Fruit fly (Drosophila melanogaster) whole organism, embryonic: ENCODE measurements around the gene Prosbeta2.
A peak's percentile ranks its signal among the peaks of the same experiment; 100 is the strongest.

Source experiments
- CG10267 ChIP-seq: fragments of 200-800 bp; sonication (Bioruptor generic); optimal IDR thresholded peaks from 2 replicates; lab custom pipeline; 2018; ENCODE audit warnings: missing biosample characterization, mild to moderate bottlenecking, missing genetic modification characterization, moderate library complexity
- CG10321 ChIP-seq: fragments of 200-800 bp; sonication (Bioruptor generic); IDR thresholded peaks from 2 replicates; pipeline ENCODE4 v1.3.6; 2022; ENCODE audit warnings: missing biosample characterization, missing genetic modification characterization
- CG12155 ChIP-seq: fragments of 200-800 bp; sonication (Bioruptor generic); optimal IDR thresholded peaks from 3 replicates; lab custom pipeline; 2016; ENCODE audit warnings: missing biosample characterization, missing genetic modification characterization
- CG12299 ChIP-seq: fragments of 200-800 bp; sonication (Bioruptor generic); optimal IDR thresholded peaks from 2 replicates; lab custom pipeline; 2018; ENCODE audit warnings: missing biosample characterization, mild to moderate bottlenecking, missing genetic modification characterization
- CG14965 ChIP-seq: fragments of 200-800 bp; sonication (Bioruptor generic); optimal IDR thresholded peaks from 2 replicates; lab custom pipeline; 2016; ENCODE audit warnings: missing biosample characterization, missing genetic modification characterization, borderline replicate concordance
- CG15514 ChIP-seq: fragments of 200-800 bp; sonication (Bioruptor generic); optimal IDR thresholded peaks from 3 replicates; lab custom pipeline; 2017; ENCODE audit warnings: missing biosample characterization, missing genetic modification characterization, mild to moderate bottlenecking, moderate library complexity, missing genetic modification reagents
- CG17328 ChIP-seq: fragments of 200-800 bp; sonication (Bioruptor generic); IDR thresholded peaks from 2 replicates; pipeline ENCODE4 v1.3.6; 2022; ENCODE audit warnings: missing biosample characterization, missing genetic modification characterization
- CG17361 ChIP-seq: fragments of 200-800 bp; sonication (Bioruptor generic); IDR thresholded peaks from 3 replicates; pipeline ENCODE4 v1.3.6; 2022; ENCODE audit warnings: missing biosample characterization, missing genetic modification characterization
- CG18011 ChIP-seq: fragments of 200-800 bp; sonication (Bioruptor generic); optimal IDR thresholded peaks from 2 replicates; lab custom pipeline; 2017; ENCODE audit warnings: missing biosample characterization, missing genetic modification characterization, mild to moderate bottlenecking, moderate library complexity, missing genotype
- CG18476 ChIP-seq: fragments of 200-800 bp; sonication (Bioruptor generic); optimal IDR thresholded peaks from 2 replicates; lab custom pipeline; 2016; ENCODE audit warnings: missing biosample characterization, mild to moderate bottlenecking, missing genetic modification characterization
- CG2889 ChIP-seq: fragments of 200-800 bp; sonication (Bioruptor generic); IDR thresholded peaks from 3 replicates; pipeline ENCODE4 v1.3.6; 2022; ENCODE audit warnings: missing biosample characterization, missing genetic modification characterization
- CG33213 ChIP-seq: fragments of 200-800 bp; sonication (Bioruptor generic); optimal IDR thresholded peaks from 3 replicates; lab custom pipeline; 2016; ENCODE audit warnings: missing biosample characterization, missing genetic modification characterization
- CG34422 ChIP-seq: fragments of 200-800 bp; sonication (Bioruptor generic); IDR thresholded peaks from 3 replicates; pipeline ENCODE4 v1.3.6; 2022; ENCODE audit warnings: missing biosample characterization, missing genetic modification characterization
- CG6791 ChIP-seq: fragments of 200-800 bp; sonication (Bioruptor generic); IDR thresholded peaks from 3 replicates; pipeline ENCODE4 v1.3.6; 2022; ENCODE audit warnings: missing biosample characterization, missing genetic modification characterization; ENCODE audit not compliant: partially characterized antibody
- CG9437 ChIP-seq: fragments of 200-800 bp; sonication (Bioruptor generic); optimal IDR thresholded peaks from 2 replicates; lab custom pipeline; 2018; ENCODE audit warnings: missing biosample characterization, mild to moderate bottlenecking, missing genetic modification characterization
- Doc2 ChIP-seq: fragments of 200-800 bp; sonication (Bioruptor generic); IDR thresholded peaks from 2 replicates; pipeline ENCODE4 v1.3.6; 2022; ENCODE audit warnings: missing biosample characterization, missing genetic modification characterization
- Hey ChIP-seq: fragments of 200-800 bp; sonication (Bioruptor generic); optimal IDR thresholded peaks from 3 replicates; lab custom pipeline; 2018; ENCODE audit warnings: missing biosample characterization, mild to moderate bottlenecking, missing genetic modification characterization
- Hr39 ChIP-seq: fragments of >200 bp; optimal IDR thresholded peaks from 2 replicates; lab custom pipeline; 2017
- Hsf ChIP-seq: fragments of 200-800 bp; sonication (Bioruptor generic); optimal IDR thresholded peaks from 3 replicates; lab custom pipeline; 2016; ENCODE audit warnings: missing biosample characterization, missing genetic modification characterization
- Lhr ChIP-seq: fragments of 200-800 bp; sonication (Bioruptor generic); optimal IDR thresholded peaks from 3 replicates; lab custom pipeline; 2017; ENCODE audit warnings: mild to moderate bottlenecking, missing biosample characterization, missing genetic modification reagents, missing genetic modification characterization
- MESR4 ChIP-seq: fragments of 200-800 bp; sonication (Bioruptor generic); optimal IDR thresholded peaks from 2 replicates; lab custom pipeline; 2018; ENCODE audit warnings: missing biosample characterization, mild to moderate bottlenecking, missing genetic modification characterization, moderate library complexity
- Myb ChIP-seq: fragments of 200-800 bp; sonication (Bioruptor generic); optimal IDR thresholded peaks from 2 replicates; lab custom pipeline; 2016; ENCODE audit warnings: missing biosample characterization, missing genetic modification characterization
- Neu2 ChIP-seq: fragments of 200-800 bp; sonication (Bioruptor generic); optimal IDR thresholded peaks from 3 replicates; lab custom pipeline; 2016; ENCODE audit warnings: missing biosample characterization, missing genetic modification characterization, borderline replicate concordance
- Nf-YA ChIP-seq: fragments of 200-800 bp; sonication (Bioruptor generic); IDR thresholded peaks from 2 replicates; pipeline ENCODE4 v1.3.6; 2022; ENCODE audit warnings: missing biosample characterization, missing genetic modification characterization
- Nf-YB ChIP-seq: fragments of 200-800 bp; sonication (Bioruptor generic); optimal IDR thresholded peaks from 3 replicates; lab custom pipeline; 2019; ENCODE audit warnings: missing biosample characterization, mild to moderate bottlenecking, missing genetic modification characterization, moderate library complexity
- Scr ChIP-seq: fragments of 200-800 bp; sonication (Bioruptor generic); IDR thresholded peaks from 2 replicates; pipeline ENCODE4 v1.3.6; 2022; ENCODE audit warnings: missing biosample characterization, missing genetic modification characterization; ENCODE audit not compliant: partially characterized antibody
- Side ChIP-seq: fragments of 200-800 bp; sonication (Bioruptor generic); optimal IDR thresholded peaks from 2 replicates; lab custom pipeline; 2016; ENCODE audit warnings: missing biosample characterization, missing genetic modification characterization
- Sox102F ChIP-seq: fragments of 200-800 bp; sonication (Bioruptor generic); optimal IDR thresholded peaks from 2 replicates; lab custom pipeline; 2018; ENCODE audit warnings: missing biosample characterization, mild to moderate bottlenecking, missing genetic modification characterization, moderate library complexity
- Ssrp ChIP-seq: fragments of 200-800 bp; sonication (Bioruptor generic); optimal IDR thresholded peaks from 2 replicates; lab custom pipeline; 2018; ENCODE audit warnings: missing biosample characterization, mild to moderate bottlenecking, missing genetic modification characterization, moderate library complexity
- Stat92E ChIP-seq, 3 experiments: fragments of >200 bp in 2 of 3; fragments of 200-800 bp in 1 of 3; sonication (Bioruptor generic) in 1 of 3; optimal IDR thresholded peaks; 2 replicates each; lab custom pipeline; 2017 to 2019; ENCODE audit warnings: missing biosample characterization in 3 of 3, missing genetic modification characterization in 3 of 3, mild to moderate bottlenecking in 1 of 3, moderate library complexity in 1 of 3
- Tbp ChIP-seq: fragments of >200 bp; optimal IDR thresholded peaks from 2 replicates; lab custom pipeline; 2018; ENCODE audit warnings: missing biosample characterization, missing genetic modification characterization
- Usf ChIP-seq: fragments of 200-800 bp; sonication (Bioruptor generic); optimal IDR thresholded peaks from 2 replicates; lab custom pipeline; 2017; ENCODE audit warnings: missing genotype, missing biosample characterization, missing genetic modification characterization
- ase ChIP-seq: fragments of 200-800 bp; sonication (Bioruptor generic); IDR thresholded peaks from 3 replicates; pipeline ENCODE4 v1.3.6; 2022; ENCODE audit warnings: missing biosample characterization, missing genetic modification characterization
- ato ChIP-seq: fragments of 200-800 bp; sonication (Bioruptor generic); IDR thresholded peaks from 2 replicates; pipeline ENCODE4 v1.3.6; 2022; ENCODE audit warnings: missing biosample characterization, missing genetic modification characterization; ENCODE audit not compliant: partially characterized antibody
- bbx ChIP-seq: fragments of 200-800 bp; sonication (Bioruptor generic); IDR thresholded peaks from 2 replicates; pipeline ENCODE4 v1.3.6; 2022; ENCODE audit warnings: missing biosample characterization, missing genetic modification characterization; ENCODE audit not compliant: partially characterized antibody
- btn ChIP-seq: fragments of 200-800 bp; sonication (Bioruptor generic); optimal IDR thresholded peaks from 2 replicates; lab custom pipeline; 2016; ENCODE audit warnings: missing biosample characterization, missing genetic modification characterization
- crc ChIP-seq: fragments of 200-800 bp; sonication (Bioruptor generic); optimal IDR thresholded peaks from 2 replicates; lab custom pipeline; 2016; ENCODE audit warnings: missing biosample characterization, missing genetic modification characterization
- fu2 ChIP-seq: fragments of 200-800 bp; sonication (Bioruptor generic); optimal IDR thresholded peaks from 2 replicates; lab custom pipeline; 2016; ENCODE audit warnings: missing biosample characterization, missing genetic modification characterization
- jing ChIP-seq: fragments of 200-800 bp; sonication (Bioruptor generic); optimal IDR thresholded peaks from 2 replicates; lab custom pipeline; 2018; ENCODE audit warnings: missing biosample characterization, mild to moderate bottlenecking, missing genetic modification characterization
- lov ChIP-seq, 2 experiments: fragments of 200-800 bp in 1 of 2; fragments of >200 bp in 1 of 2; sonication (Bioruptor generic) in 1 of 2; IDR thresholded peaks in 1 of 2; optimal IDR thresholded peaks in 1 of 2; 2 replicates in 1 of 2; 3 replicates in 1 of 2; pipeline versions ENCODE4 v1.3.6 to Lab custom; 2017 to 2022; ENCODE audit warnings: missing biosample characterization in 1 of 2, missing genetic modification characterization in 1 of 2
- maf-S ChIP-seq: fragments of 200-800 bp; sonication (Bioruptor generic); optimal IDR thresholded peaks from 2 replicates; lab custom pipeline; 2016; ENCODE audit warnings: missing biosample characterization, missing genetic modification characterization
- nom ChIP-seq: fragments of 200-800 bp; sonication (Bioruptor generic); optimal IDR thresholded peaks from 2 replicates; lab custom pipeline; 2017; ENCODE audit warnings: missing biosample characterization, missing genetic modification characterization, mild to moderate bottlenecking, moderate library complexity, missing genetic modification reagents
- pb ChIP-seq: fragments of 200-800 bp; sonication (Bioruptor generic); optimal IDR thresholded peaks from 3 replicates; lab custom pipeline; 2016; ENCODE audit warnings: missing biosample characterization, missing genetic modification characterization
- repo ChIP-seq: fragments of 200-800 bp; sonication (Bioruptor generic); optimal IDR thresholded peaks from 2 replicates; lab custom pipeline; 2016; ENCODE audit warnings: missing biosample characterization, missing genetic modification characterization
- so ChIP-seq: fragments of 200-800 bp; sonication (Bioruptor generic); IDR thresholded peaks from 3 replicates; pipeline ENCODE4 v1.3.6; 2022; ENCODE audit warnings: missing biosample characterization, missing genetic modification characterization
- sob ChIP-seq: fragments of 200-800 bp; sonication (Bioruptor generic); IDR thresholded peaks from 2 replicates; pipeline ENCODE4 v1.3.6; 2022; ENCODE audit warnings: missing biosample characterization, missing genetic modification characterization
- toy ChIP-seq: fragments of 200-800 bp; sonication (Bioruptor generic); IDR thresholded peaks from 2 replicates; pipeline ENCODE4 v1.3.6; 2022; ENCODE audit warnings: missing biosample characterization, missing genetic modification characterization
- unc-4 ChIP-seq: fragments of 200-800 bp; sonication (Bioruptor generic); IDR thresholded peaks from 2 replicates; pipeline ENCODE4 v1.3.6; 2022; ENCODE audit warnings: missing biosample characterization, missing genetic modification characterization; ENCODE audit not compliant: partially characterized antibody
- yki ChIP-seq: fragments of >200 bp; optimal IDR thresholded peaks from 3 replicates; lab custom pipeline; 2018

Gene Prosbeta2

DNA sequence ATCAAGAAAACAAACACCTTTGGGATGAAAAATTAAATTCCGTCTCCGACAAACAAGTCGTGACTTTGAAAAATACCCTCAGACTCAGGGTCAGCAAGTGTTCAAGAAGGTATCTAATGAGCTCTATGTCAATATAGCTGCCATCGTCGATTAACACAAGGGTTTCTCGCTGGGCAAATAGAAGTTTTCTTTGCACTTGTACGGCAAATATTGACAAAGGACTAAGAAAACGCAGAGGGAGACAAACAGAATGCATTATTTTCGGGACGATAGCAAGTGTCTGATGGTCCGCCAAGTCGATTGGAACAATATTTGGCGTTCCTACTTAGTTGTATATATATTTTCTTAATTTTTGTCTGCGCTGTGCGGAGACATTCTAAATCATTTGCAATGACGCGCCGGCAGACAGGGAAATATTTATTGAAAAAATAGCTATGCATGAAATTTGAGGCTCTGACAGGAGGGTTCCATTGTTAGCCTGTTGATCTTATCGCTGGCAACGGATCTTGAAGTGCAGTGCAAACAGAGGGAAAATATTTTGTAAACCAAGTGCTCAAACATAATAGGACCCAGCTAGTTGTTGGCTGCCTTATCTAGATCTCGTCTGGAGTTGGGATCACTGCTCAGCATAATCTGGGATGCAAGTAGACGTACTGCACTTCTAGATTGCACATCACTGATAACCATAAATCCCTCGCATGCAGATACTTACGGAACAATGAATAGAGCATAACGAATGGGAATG lies 43.3 kb upstream of the Prosbeta2 start (continued):
- TF ChIP-seq CG17361 (GFP tag; lab: Robert Waterston, UW) (peak; percentile 42; the same call in 2 of the 3 replicates), Hsf (GFP tag; lab: Kevin White, UChicago) (no peak), Myb (GFP tag; lab: Kevin White, UChicago) (no peak), CG10267 (peak; percentile 50), crc (no peak), Ssrp (tag; lab: Kevin White, UChicago) (no peak), CG15514 (no peak), yki (no peak), repo (GFP tag; lab: Kevin White, UChicago) (no peak), Stat92E (GFP tag; optimal IDR thresholded peaks at IDR 0.05; lab: Kevin White, UChicago) (no peak), lov (optimal IDR thresholded peaks at IDR 0.05; lab: Kevin White, UChicago) (no peak), lov (GFP tag; IDR thresholded peaks at IDR 0.05; lab: Robert Waterston, UW) (0 out of 3 replicates have a peak, but pooled peaks have one; percentile 7), Tbp (GFP tag; lab: Kevin White, UChicago) (no peak), unc-4 (no peak), btn (GFP tag; lab: Kevin White, UChicago) (no peak), CG9437 (GFP tag; lab: Kevin White, UChicago) (no peak), Nf-YB (GFP tag; lab: Kevin White, UChicago) (peak; percentile 57), Hr39 (lab: Kevin White, UChicago) (no peak), ato (GFP tag; lab: Robert Waterston, UW) (no peak), Side (GFP tag; lab: Kevin White, UChicago) (peak; percentile 59), CG2889 (no peak), bbx (GFP tag; lab: Robert Waterston, UW) (no peak), CG18011 (GFP tag; lab: Kevin White, UChicago) (no peak), fu2 (GFP tag; lab: Kevin White, UChicago) (no peak), pb (no peak), CG12155 (GFP tag; lab: Kevin White, UChicago) (no peak), sob (GFP tag; lab: Robert Waterston, UW) (no peak), Sox102F (no peak), nom (no peak), CG33213 (peak; percentile 16), toy (GFP tag; lab: Robert Waterston, UW) (no peak), CG14965 (GFP tag; lab: Kevin White, UChicago) (no peak), so (GFP tag; lab: Robert Waterston, UW) (no peak), Hey (no peak), CG17328 (GFP tag; lab: Robert Waterston, UW) (peak; percentile 42; the same call in 1 of the 2 replicates), Usf (GFP tag; lab: Kevin White, UChicago) (no peak), CG18476 (GFP tag; lab: Kevin White, UChicago) (no peak), maf-S (GFP tag; lab: Kevin White, UChicago) (no peak), Lhr (peak; percentile 39), CG12299 (tag; lab: Kevin White, UChicago) (no peak), Nf-YA (GFP tag; lab: Robert Waterston, UW) (no peak), Scr (GFP tag; lab: Robert Waterston, UW) (no peak), MESR4 (no peak), jing (GFP tag; lab: Kevin White, UChicago) (no peak), CG10321 (no peak), CG34422 (no peak), CG6791 (no peak), Doc2 (GFP tag; lab: Robert Waterston, UW) (no peak), ase (GFP tag; lab: Robert Waterston, UW) (no peak), Neu2 (GFP tag; lab: Kevin White, UChicago) (no peak)
